Fruit fly (Drosophila melanogaster): ENCODE results near the gene CG2656.

dm6 chr3R:7134715-7135505 is 9.6 kb upstream of the CG2656 start:
- TF ChIP-seq CG14655 (GFP tag; optimal IDR thresholded peaks at IDR 0.05) (no peak), Snoo (tag; optimal IDR thresholded peaks at IDR 0.05) (no peak), CG32121 (GFP tag; IDR thresholded peaks at IDR 0.05) (no peak), EcR (GFP tag; optimal IDR thresholded peaks at IDR 0.05) (no peak), CG8159 (tag; optimal IDR thresholded peaks at IDR 0.05) (no peak)

Data from whole organism, pupa.